Fruit fly (Drosophila melanogaster): Measurements from ENCODE around the gene CG14042.

The CG14042 gene

dm6 chr2L:5088649-5089270 lies 51.3 kb downstream of the CG14042 start (continued):
- no peak for TF ChIP-seq CG4854 (GFP tag; optimal IDR thresholded peaks at IDR 0.05)
- no peak for TF ChIP-seq kay (GFP tag; optimal IDR thresholded peaks at IDR 0.05)
- TF ChIP-seq nerfin-1 (tag; optimal IDR thresholded peaks at IDR 0.05), result no peak
- TF ChIP-seq crc (GFP tag; optimal IDR thresholded peaks at IDR 0.05), result no peak
- no peak for TF ChIP-seq Dip2 (GFP tag; IDR thresholded peaks at IDR 0.05)
- TF ChIP-seq Eip74EF (GFP tag; optimal IDR thresholded peaks at IDR 0.05), result no peak
- TF ChIP-seq amos (GFP tag; IDR thresholded peaks at IDR 0.05; ENCODE audit: partially characterized antibody), result no peak

DNA sequence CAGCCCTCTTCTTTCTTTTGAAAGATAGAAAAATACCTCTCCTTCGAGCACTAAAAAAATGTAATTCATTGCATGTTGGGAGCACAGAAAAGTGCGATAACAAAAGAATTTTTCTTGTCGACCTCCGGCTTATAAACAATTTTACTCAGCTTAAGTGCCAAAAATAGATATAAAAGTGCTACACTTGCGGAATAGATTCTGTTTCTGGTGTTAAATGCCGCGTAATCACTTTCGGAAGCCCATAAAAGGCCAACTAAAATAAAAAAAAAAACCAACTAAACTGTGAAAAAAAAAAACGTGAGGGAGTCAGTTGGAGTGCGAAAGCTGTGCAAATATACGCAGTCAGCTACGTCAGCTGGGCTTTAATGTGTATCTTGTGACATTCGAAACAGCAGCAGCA lies 52.1 kb downstream of the CG14042 start:
- no peak for TF ChIP-seq CG10543 (GFP tag; optimal IDR thresholded peaks at IDR 0.05)

DNA sequence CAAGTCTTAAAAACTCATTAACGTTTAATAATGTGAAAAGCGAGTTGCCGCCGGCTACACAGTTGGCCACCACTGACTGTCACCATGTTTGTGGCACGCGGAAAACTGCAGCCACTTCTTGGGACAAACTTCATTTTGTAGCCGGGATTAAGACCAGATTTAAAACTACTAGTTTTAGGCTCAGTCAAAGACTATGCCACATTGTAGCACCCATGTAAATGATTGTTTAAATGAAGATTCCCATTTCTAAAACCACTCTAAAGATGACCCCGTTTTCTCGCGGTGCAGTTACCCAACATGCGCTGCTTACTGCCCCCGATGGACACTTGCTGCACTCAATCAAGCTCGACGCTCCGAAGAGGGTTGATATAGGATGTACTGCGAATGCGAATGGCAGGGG lies 52.8 kb downstream of the CG14042 start:
- TF ChIP-seq Drgx (GFP tag; IDR thresholded peaks at IDR 0.05) (peak; percentile 44; the same call in 1 of the 2 replicates), CG10366 (GFP tag; IDR thresholded peaks at IDR 0.05) (peak; percentile 7; the same call in 1 of the 2 replicates), HLH4C (GFP tag; IDR thresholded peaks at IDR 0.05; ENCODE audit: partially characterized antibody) (no peak)
